Fruit fly (Drosophila melanogaster) whole organism, embryonic: Measurements from ENCODE around the gene CG3764.

Experiments
- Asciz ChIP-seq: fragments of 200-800 bp; sonication (Bioruptor generic); optimal IDR thresholded peaks from 2 replicates; lab custom pipeline; 2017; ENCODE audit warnings: missing biosample characterization, mild to moderate bottlenecking, missing genetic modification characterization, missing genetic modification reagents
- B-H1 ChIP-seq: fragments of 200-800 bp; sonication (Bioruptor generic); IDR thresholded peaks from 3 replicates; pipeline ENCODE4 v1.3.6; 2022; ENCODE audit warnings: missing biosample characterization, missing genetic modification characterization
- Bdp1 ChIP-seq: fragments of 200-800 bp; sonication (Bioruptor generic); optimal IDR thresholded peaks from 3 replicates; lab custom pipeline; 2016; ENCODE audit warnings: missing biosample characterization, missing genetic modification characterization
- CG13123 ChIP-seq: fragments of 200-800 bp; sonication (Bioruptor generic); optimal IDR thresholded peaks from 2 replicates; lab custom pipeline; 2016; ENCODE audit warnings: missing biosample characterization, missing genetic modification characterization
- CG14441 ChIP-seq: fragments of 200-800 bp; sonication (Bioruptor generic); IDR thresholded peaks from 2 replicates; pipeline ENCODE4 v1.3.6; 2022; ENCODE audit warnings: missing biosample characterization, missing genetic modification characterization
- CG15479 ChIP-seq: fragments of 200-800 bp; sonication (Bioruptor generic); optimal IDR thresholded peaks from 3 replicates; lab custom pipeline; 2019; ENCODE audit warnings: missing biosample characterization, mild to moderate bottlenecking, missing genetic modification characterization, moderate library complexity
- CG15514 ChIP-seq: fragments of 200-800 bp; sonication (Bioruptor generic); optimal IDR thresholded peaks from 3 replicates; lab custom pipeline; 2017; ENCODE audit warnings: missing biosample characterization, missing genetic modification characterization, mild to moderate bottlenecking, moderate library complexity, missing genetic modification reagents
- CG17328 ChIP-seq: fragments of 200-800 bp; sonication (Bioruptor generic); IDR thresholded peaks from 2 replicates; pipeline ENCODE4 v1.3.6; 2022; ENCODE audit warnings: missing biosample characterization, missing genetic modification characterization
- CG17912 ChIP-seq: fragments of 200-800 bp; sonication (Bioruptor generic); optimal IDR thresholded peaks from 2 replicates; lab custom pipeline; 2018; ENCODE audit warnings: missing biosample characterization, mild to moderate bottlenecking, missing genetic modification characterization
- CG1792 ChIP-seq: fragments of 200-800 bp; sonication (Bioruptor generic); optimal IDR thresholded peaks from 2 replicates; lab custom pipeline; 2016; ENCODE audit warnings: missing biosample characterization, missing genetic modification characterization
- CG2712 ChIP-seq: fragments of 200-800 bp; optimal IDR thresholded peaks from 3 replicates; lab custom pipeline; 2019; ENCODE audit warnings: missing biosample characterization, mild to moderate bottlenecking, missing genetic modification characterization, moderate library complexity
- CG3065 ChIP-seq: fragments of 200-800 bp; sonication (Bioruptor generic); optimal IDR thresholded peaks from 2 replicates; lab custom pipeline; 2016; ENCODE audit warnings: missing biosample characterization, missing genetic modification characterization
- CG3847 ChIP-seq: fragments of 200-800 bp; sonication (Bioruptor generic); IDR thresholded peaks from 2 replicates; pipeline ENCODE4 v1.3.6; 2022; ENCODE audit warnings: missing biosample characterization, missing genetic modification characterization
- CG3995 ChIP-seq: fragments of 200-800 bp; sonication (Bioruptor generic); optimal IDR thresholded peaks from 3 replicates; lab custom pipeline; 2016; ENCODE audit warnings: missing biosample characterization, missing genetic modification characterization
- CG43689 ChIP-seq: fragments of 200-800 bp; sonication (Bioruptor generic); IDR thresholded peaks from 2 replicates; pipeline ENCODE4 v1.3.6; 2022; ENCODE audit warnings: missing biosample characterization, missing genetic modification characterization
- CG4424 ChIP-seq: fragments of 200-800 bp; sonication (Bioruptor generic); optimal IDR thresholded peaks from 3 replicates; lab custom pipeline; 2016; ENCODE audit warnings: missing biosample characterization, missing genetic modification characterization
- CG4854 ChIP-seq: fragments of 200-800 bp; sonication (Bioruptor generic); optimal IDR thresholded peaks from 2 replicates; lab custom pipeline; 2016; ENCODE audit warnings: missing biosample characterization, missing genetic modification characterization, inconsistent platforms
- CG5953 ChIP-seq: fragments of 200-800 bp; sonication (Bioruptor generic); IDR thresholded peaks from 2 replicates; pipeline ENCODE4 v1.3.6; 2022; ENCODE audit warnings: missing biosample characterization, missing genetic modification characterization
- CG6683 ChIP-seq: fragments of 200-800 bp; sonication (Bioruptor generic); optimal IDR thresholded peaks from 2 replicates; lab custom pipeline; 2017; ENCODE audit warnings: missing biosample characterization, mild to moderate bottlenecking, missing genetic modification characterization, missing genetic modification reagents
- CG8359 ChIP-seq: fragments of 200-800 bp; sonication (Bioruptor generic); optimal IDR thresholded peaks from 2 replicates; lab custom pipeline; 2017; ENCODE audit warnings: missing biosample characterization, mild to moderate bottlenecking, missing genetic modification characterization, borderline replicate concordance
- CG8944 ChIP-seq: fragments of 200-800 bp; sonication (Bioruptor generic); optimal IDR thresholded peaks from 3 replicates; lab custom pipeline; 2016; ENCODE audit warnings: missing biosample characterization, missing genetic modification characterization
- CG9817 ChIP-seq: fragments of 200-800 bp; sonication (Bioruptor generic); optimal IDR thresholded peaks from 2 replicates; lab custom pipeline; 2018; ENCODE audit warnings: missing biosample characterization, mild to moderate bottlenecking, missing genetic modification characterization, moderate library complexity
- Dip2 ChIP-seq: fragments of 200-800 bp; sonication (Bioruptor generic); IDR thresholded peaks from 2 replicates; pipeline ENCODE4 v1.3.6; 2022; ENCODE audit warnings: missing biosample characterization, missing genetic modification characterization
- Doc2 ChIP-seq: fragments of 200-800 bp; sonication (Bioruptor generic); IDR thresholded peaks from 2 replicates; pipeline ENCODE4 v1.3.6; 2022; ENCODE audit warnings: missing biosample characterization, missing genetic modification characterization
- Fer1 ChIP-seq: fragments of 200-800 bp; sonication (Bioruptor generic); optimal IDR thresholded peaks from 2 replicates; lab custom pipeline; 2017; ENCODE audit warnings: missing biosample characterization, mild to moderate bottlenecking, missing genetic modification characterization
- HLH54F ChIP-seq: fragments of 200-800 bp; sonication (Bioruptor generic); optimal IDR thresholded peaks from 3 replicates; lab custom pipeline; 2016; ENCODE audit warnings: missing biosample characterization, missing genetic modification characterization
- Hr51 ChIP-seq, 2 experiments: fragments of 200-800 bp; sonication (Bioruptor generic); optimal IDR thresholded peaks; 2 replicates in 1 of 2; 3 replicates in 1 of 2; lab custom pipeline; 2016 to 2018; ENCODE audit warnings: missing biosample characterization in 2 of 2, missing genetic modification characterization in 2 of 2, mild to moderate bottlenecking in 1 of 2, moderate library complexity in 1 of 2
- NFAT ChIP-seq: fragments of 200-800 bp; sonication (Bioruptor generic); IDR thresholded peaks from 2 replicates; pipeline ENCODE4 v1.3.6; 2022; ENCODE audit warnings: missing biosample characterization, missing genetic modification characterization
- Rx ChIP-seq: fragments of 200-800 bp; sonication (Bioruptor generic); IDR thresholded peaks from 2 replicates; pipeline ENCODE4 v1.3.6; 2022; ENCODE audit warnings: missing biosample characterization, missing genetic modification characterization
- Sry-δ ChIP-seq: fragments of 200-800 bp; sonication (Bioruptor generic); optimal IDR thresholded peaks from 2 replicates; lab custom pipeline; 2016; ENCODE audit warnings: missing biosample characterization, missing genetic modification characterization
- Ssrp ChIP-seq: fragments of 200-800 bp; sonication (Bioruptor generic); optimal IDR thresholded peaks from 2 replicates; lab custom pipeline; 2018; ENCODE audit warnings: missing biosample characterization, mild to moderate bottlenecking, missing genetic modification characterization, moderate library complexity
- bsh ChIP-seq, 2 experiments: fragments of 200-800 bp; sonication (Bioruptor generic); optimal IDR thresholded peaks; 2 replicates each; lab custom pipeline; 2017 to 2018; ENCODE audit warnings: mild to moderate bottlenecking in 2 of 2, missing biosample characterization in 2 of 2, missing genetic modification characterization in 2 of 2, moderate library complexity in 1 of 2
- chif ChIP-seq, 2 experiments: fragments of 200-800 bp; sonication (Bioruptor generic); optimal IDR thresholded peaks; 3 replicates each; lab custom pipeline; 2016; ENCODE audit warnings: missing biosample characterization in 2 of 2, missing genetic modification characterization in 2 of 2
- corto ChIP-seq: fragments of 200-800 bp; sonication (Bioruptor generic); optimal IDR thresholded peaks from 2 replicates; lab custom pipeline; 2016; ENCODE audit warnings: missing biosample characterization, mild to moderate bottlenecking, missing genetic modification characterization, moderate library complexity
- cwo ChIP-seq: fragments of 200-800 bp; sonication (Bioruptor generic); optimal IDR thresholded peaks from 3 replicates; lab custom pipeline; 2017; ENCODE audit warnings: missing biosample characterization, missing genetic modification characterization, mild to moderate bottlenecking, moderate library complexity, missing genetic modification reagents
- dmrt99B ChIP-seq: fragments of 200-800 bp; sonication (Bioruptor generic); optimal IDR thresholded peaks from 2 replicates; lab custom pipeline; 2018; ENCODE audit warnings: missing biosample characterization, mild to moderate bottlenecking, missing genetic modification characterization, moderate library complexity
- ems ChIP-seq: fragments of 200-800 bp; sonication (Bioruptor generic); optimal IDR thresholded peaks from 3 replicates; lab custom pipeline; 2016; ENCODE audit warnings: missing biosample characterization, missing genetic modification characterization
- en ChIP-seq: fragments of 200-800 bp; sonication (Bioruptor generic); optimal IDR thresholded peaks from 2 replicates; lab custom pipeline; 2016; ENCODE audit warnings: missing biosample characterization, missing genetic modification characterization
- exex ChIP-seq: fragments of 200-800 bp; sonication (Bioruptor generic); optimal IDR thresholded peaks from 4 replicates; lab custom pipeline; 2018; ENCODE audit warnings: missing biosample characterization, mild to moderate bottlenecking, missing genetic modification characterization, moderate library complexity
- fru ChIP-seq: fragments of >200 bp; optimal IDR thresholded peaks from 2 replicates; lab custom pipeline; 2017
- kay ChIP-seq: fragments of 200-800 bp; sonication (Bioruptor generic); optimal IDR thresholded peaks from 2 replicates; lab custom pipeline; 2016; ENCODE audit warnings: missing biosample characterization, missing genetic modification characterization
- maf-S ChIP-seq: fragments of 200-800 bp; sonication (Bioruptor generic); optimal IDR thresholded peaks from 2 replicates; lab custom pipeline; 2016; ENCODE audit warnings: missing biosample characterization, missing genetic modification characterization
- mirr ChIP-seq: fragments of 200-800 bp; sonication (Bioruptor generic); optimal IDR thresholded peaks from 3 replicates; lab custom pipeline; 2018; ENCODE audit warnings: missing biosample characterization, mild to moderate bottlenecking, missing genetic modification characterization
- nerfin-1 ChIP-seq: fragments of 200-800 bp; sonication (Bioruptor generic); optimal IDR thresholded peaks from 3 replicates; lab custom pipeline; 2019; ENCODE audit warnings: missing biosample characterization, mild to moderate bottlenecking, missing genetic modification characterization, moderate library complexity
- otp ChIP-seq: fragments of 200-800 bp; sonication (Bioruptor generic); IDR thresholded peaks from 3 replicates; pipeline ENCODE4, ENCODE4 v1.3.6; 2022; ENCODE audit warnings: missing biosample characterization, missing genetic modification characterization
- p53 ChIP-seq: fragments of 200-800 bp; sonication (Bioruptor generic); optimal IDR thresholded peaks from 2 replicates; lab custom pipeline; 2016; ENCODE audit warnings: missing biosample characterization, missing genetic modification characterization
- slou ChIP-seq: fragments of 200-800 bp; sonication (Bioruptor generic); optimal IDR thresholded peaks from 3 replicates; lab custom pipeline; 2016; ENCODE audit warnings: missing biosample characterization, missing genetic modification characterization
- sna ChIP-seq: fragments of 200-800 bp; sonication (Bioruptor generic); IDR thresholded peaks from 2 replicates; pipeline ENCODE4 v1.3.6; 2022; ENCODE audit warnings: missing biosample characterization, missing genetic modification characterization; ENCODE audit not compliant: partially characterized antibody

CG3764 gene

dm6 chr3L:16986062-16987013 is 26.0 kb downstream of the CG3764 start (continued):
- TF ChIP-seq Ssrp = peak; percentile 37
- peak; percentile 37; the same call in 1 of the 2 replicates for TF ChIP-seq CG14441 (GFP tag; lab: Robert Waterston, UW)
- peak; percentile 18 for TF ChIP-seq nerfin-1 (tag; lab: Kevin White, UChicago)
- peak; percentile 40 for TF ChIP-seq CG2712
- no peak for TF ChIP-seq CG8359 (GFP tag; lab: Kevin White, UChicago)
- no peak for TF ChIP-seq CG6683 (GFP tag; lab: Kevin White, UChicago)
- peak; percentile 4 for TF ChIP-seq CG17912 (GFP tag; lab: Kevin White, UChicago)
- TF ChIP-seq HLH54F (GFP tag; lab: Kevin White, UChicago) = no peak
- TF ChIP-seq Bdp1 (GFP tag; lab: Kevin White, UChicago) = no peak
- no peak for TF ChIP-seq CG15514 (GFP tag; lab: Kevin White, UChicago)
- TF ChIP-seq sna (GFP tag; lab: Robert Waterston, UW) = no peak
- TF ChIP-seq NFAT = peak; percentile 75
- TF ChIP-seq exex (tag; lab: Kevin White, UChicago) = no peak
- TF ChIP-seq CG5953 = peak; percentile 65
- peak; percentile 67 for TF ChIP-seq CG4424 (GFP tag; lab: Kevin White, UChicago)
- TF ChIP-seq chif (GFP tag; optimal IDR thresholded peaks at IDR 0.05; lab: Kevin White, UChicago) = peak in 1 of 2 experiments; percentile 39
- peak; percentile 73 for TF ChIP-seq dmrt99B (tag; lab: Kevin White, UChicago)
- TF ChIP-seq CG1792 (GFP tag; lab: Kevin White, UChicago) = no peak
- no peak for TF ChIP-seq Rx (GFP tag; lab: Robert Waterston, UW)
- TF ChIP-seq maf-S (GFP tag; lab: Kevin White, UChicago) = no peak
- no peak for TF ChIP-seq en
- TF ChIP-seq fru (lab: Kevin White, UChicago) = no peak
- no peak for TF ChIP-seq CG13123 (GFP tag; lab: Kevin White, UChicago)
- no peak for TF ChIP-seq CG4854
- no peak for TF ChIP-seq Fer1 (GFP tag; lab: Kevin White, UChicago)
- TF ChIP-seq Hr51 (GFP tag; optimal IDR thresholded peaks at IDR 0.05; lab: Kevin White, UChicago) = peak; percentile 18 to 64
- TF ChIP-seq bsh (GFP tag; optimal IDR thresholded peaks at IDR 0.05; lab: Kevin White, UChicago) = peak; percentile 37 to 63
- no peak for TF ChIP-seq corto (GFP tag; lab: Kevin White, UChicago)
- no peak for TF ChIP-seq CG15479 (GFP tag; lab: Kevin White, UChicago)
- TF ChIP-seq Doc2 (GFP tag; lab: Robert Waterston, UW) = no peak
- peak; percentile 38 for TF ChIP-seq kay
- no peak for TF ChIP-seq p53 (GFP tag; lab: Kevin White, UChicago)
- peak; percentile 60 for TF ChIP-seq Asciz
- TF ChIP-seq mirr (GFP tag; lab: Kevin White, UChicago) = no peak
- TF ChIP-seq Sry-δ (GFP tag; lab: Kevin White, UChicago) = peak; percentile 7
- peak; percentile 1 for TF ChIP-seq CG8944 (GFP tag; lab: Kevin White, UChicago)
- no peak for TF ChIP-seq CG43689 (GFP tag; lab: Robert Waterston, UW)
- TF ChIP-seq CG3995 (GFP tag; lab: Kevin White, UChicago) = no peak
- TF ChIP-seq CG9817 (tag; lab: Kevin White, UChicago) = peak; percentile 23
- TF ChIP-seq B-H1 = 0 out of 3 replicates have a peak, but pooled peaks have one; percentile 22
- no peak; the same call in 2 of the 3 replicates for TF ChIP-seq otp (GFP tag; lab: Robert Waterston, UW)
- TF ChIP-seq ems (GFP tag; lab: Kevin White, UChicago) = peak; percentile 30
- TF ChIP-seq CG3065 = no peak
- TF ChIP-seq slou (GFP tag; lab: Kevin White, UChicago) = no peak
- TF ChIP-seq cwo (GFP tag; lab: Kevin White, UChicago) = peak; percentile 28
- TF ChIP-seq CG17328 (GFP tag; lab: Robert Waterston, UW) = 0 out of 2 replicates have a peak, but pooled peaks have one; percentile 43
- no peak for TF ChIP-seq Dip2
- peak; percentile 29; the same call in 1 of the 2 replicates for TF ChIP-seq CG3847 (GFP tag; lab: Robert Waterston, UW)
